Fruit fly (Drosophila melanogaster) whole organism, adult: Measurements from ENCODE around the gene Osi5.

Experiments used
- CG12768 ChIP-seq: fragments of 200-800 bp; sonication (Bioruptor generic); optimal IDR thresholded peaks from 2 replicates; lab custom pipeline; 2017; ENCODE audit warnings: missing biosample characterization, missing genetic modification characterization, mild to moderate bottlenecking, moderate library complexity, missing genetic modification reagents
- CG1620 ChIP-seq: fragments of 200-800 bp; sonication (Bioruptor generic); optimal IDR thresholded peaks from 2 replicates; lab custom pipeline; 2016; ENCODE audit warnings: missing biosample characterization, missing genetic modification characterization
- CG5204 ChIP-seq: fragments of 200-800 bp; sonication (Bioruptor generic); optimal IDR thresholded peaks from 2 replicates; lab custom pipeline; 2016; ENCODE audit warnings: missing biosample characterization, missing genetic modification characterization
- CG7045 ChIP-seq: fragments of 200-800 bp; sonication (Bioruptor generic); optimal IDR thresholded peaks from 2 replicates; lab custom pipeline; 2017; ENCODE audit warnings: missing biosample characterization, mild to moderate bottlenecking, missing genetic modification characterization
- Crg-1 ChIP-seq: fragments of 200-800 bp; sonication (Bioruptor generic); optimal IDR thresholded peaks from 2 replicates; lab custom pipeline; 2016; ENCODE audit warnings: missing biosample characterization, missing genetic modification characterization
- Hr96 ChIP-seq: fragments of 200-800 bp; sonication (Bioruptor generic); optimal IDR thresholded peaks from 2 replicates; lab custom pipeline; 2016; ENCODE audit warnings: missing biosample characterization, missing genetic modification characterization
- cic ChIP-seq: fragments of 200-800 bp; sonication (Bioruptor generic); optimal IDR thresholded peaks from 2 replicates; lab custom pipeline; 2017; ENCODE audit warnings: missing biosample characterization, mild to moderate bottlenecking, missing genetic modification characterization, moderate library complexity
- cnc ChIP-seq, 2 experiments: fragments of >200 bp; optimal IDR thresholded peaks; 2 replicates each; lab custom pipeline; 2017
- pad ChIP-seq: fragments of 200-800 bp; sonication (Bioruptor generic); optimal IDR thresholded peaks from 3 replicates; lab custom pipeline; 2017; ENCODE audit warnings: missing biosample characterization, missing genetic modification characterization, mild to moderate bottlenecking, moderate library complexity, missing genetic modification reagents
- toe ChIP-seq: fragments of 200-800 bp; sonication (Bioruptor generic); optimal IDR thresholded peaks from 2 replicates; lab custom pipeline; 2016; ENCODE audit warnings: missing biosample characterization, missing genetic modification characterization

- TF ChIP-seq Hr96 (GFP tag; lab: Kevin White, UChicago) (no peak), toe (GFP tag; lab: Kevin White, UChicago) (no peak), cnc (optimal IDR thresholded peaks at IDR 0.05; lab: Kevin White, UChicago) (no peak), cic (no peak), pad (no peak), CG1620 (GFP tag; lab: Kevin White, UChicago) (no peak), Crg-1 (GFP tag; lab: Kevin White, UChicago) (no peak), CG7045 (no peak), CG12768 (GFP tag; lab: Kevin White, UChicago) (no peak), CG5204 (GFP tag; lab: Kevin White, UChicago) (no peak)
These were observed 50.9 kb downstream of the Osi5 start, which contains the start of gene Osi12 for dm6 chr3R:6278231-6278630.
